Worm (Caenorhabditis elegans) whole organism, midembryonic: ENCODE measurements around the gene C25F9.10.

Source experiments
- cog-1 ChIP-seq: sonication (generic microtip); optimal IDR thresholded peaks from 2 replicates; lab custom pipeline; 2016; ENCODE audit warnings: missing genetic modification characterization, missing compliant biosample characterization
- klf-2 ChIP-seq: fragments of 200-800 bp; sonication (Bioruptor generic); conservative IDR thresholded peaks from 2 replicates; pipeline ENCODE4 v1.3.6; 2022; ENCODE audit warnings: missing genetic modification reagents, missing genetic modification characterization, missing compliant biosample characterization
- med-1 ChIP-seq: sonication (generic microtip); optimal IDR thresholded peaks from 2 replicates; lab custom pipeline; 2017; ENCODE audit warnings: missing genetic modification characterization, mild to moderate bottlenecking, missing compliant biosample characterization, antibody characterized with exemption, missing genetic modification reagents; ENCODE audit not compliant: insufficient read depth
- tab-1 ChIP-seq: fragments of 200-800 bp; sonication (Bioruptor generic); IDR thresholded peaks from 2 replicates; pipeline ENCODE4 v1.3.6; 2022; ENCODE audit warnings: missing genetic modification characterization, missing compliant biosample characterization

DNA sequence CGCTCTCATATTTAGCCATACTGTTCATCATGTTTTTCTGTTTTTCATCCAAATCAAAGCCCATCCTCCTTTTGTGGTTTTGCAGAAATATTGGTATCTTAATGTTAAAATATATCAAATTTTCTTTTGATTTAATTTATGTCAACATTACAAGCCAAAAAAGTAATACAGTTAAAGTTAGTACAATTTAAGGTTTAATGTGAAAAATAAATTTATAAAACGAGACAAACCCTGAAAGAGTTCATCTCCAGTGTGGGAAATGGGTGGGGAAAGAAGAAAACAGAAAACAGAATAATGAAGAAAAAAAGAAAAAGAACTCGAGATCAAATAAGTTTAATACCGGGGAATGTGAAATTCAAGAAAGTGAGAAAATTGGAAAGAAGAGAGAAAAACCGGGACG is 43.3 kb downstream of the C25F9.10 start, which contains the start of gene M04C3.2:
- TF ChIP-seq klf-2 (GFP tag; lab: Robert Waterston, UW) (no peak), cog-1 (no peak), tab-1 (no peak), med-1 (no peak)
